Fruit fly (Drosophila melanogaster): ENCODE results near the gene CG9555.

The CG9555 gene

dm6 chr2L:8955597-8956335, 35.8 kb upstream of the CG9555 start (continued):
- TF ChIP-seq CG12155 (GFP tag; optimal IDR thresholded peaks at IDR 0.05) (peak; percentile 9), her (GFP tag; optimal IDR thresholded peaks at IDR 0.05) (peak; percentile 4), Stat92E (GFP tag; optimal IDR thresholded peaks at IDR 0.05) (no peak), CG11085 (GFP tag; IDR thresholded peaks at IDR 0.05) (no peak), CG6254 (GFP tag; optimal IDR thresholded peaks at IDR 0.05) (no peak), CG10462 (GFP tag; optimal IDR thresholded peaks at IDR 0.05) (no peak), CG32532 (GFP tag; IDR thresholded peaks at IDR 0.05) (peak; percentile 46; the same call in 1 of the 2 replicates), CG2120 (GFP tag; optimal IDR thresholded peaks at IDR 0.05) (peak; percentile 27), wdn (GFP tag; IDR thresholded peaks at IDR 0.05) (peak; percentile 19; the same call in 1 of the 2 replicates), CG11504 (tag; optimal IDR thresholded peaks at IDR 0.05) (peak; percentile 16), Bgb (GFP tag; IDR thresholded peaks at IDR 0.05; ENCODE audit: partially characterized antibody) (no peak), ci (GFP tag; IDR thresholded peaks at IDR 0.05) (no peak), hb (GFP tag; IDR thresholded peaks at IDR 0.05; ENCODE audit: partially characterized antibody) (no peak), HLH4C (GFP tag; IDR thresholded peaks at IDR 0.05; ENCODE audit: partially characterized antibody) (no peak), CG10321 (GFP tag; IDR thresholded peaks at IDR 0.05) (0 out of 2 replicates have a peak, but pooled peaks have one; percentile 22), D19B (GFP tag; optimal IDR thresholded peaks at IDR 0.05) (no peak), Pdp1 (GFP tag; optimal IDR thresholded peaks at IDR 0.05) (peak in 1 of 2 experiments; percentile 15), Dbx (GFP tag; IDR thresholded peaks at IDR 0.05) (peak; percentile 21; the same call in 1 of the 3 replicates), CG8359 (GFP tag; optimal IDR thresholded peaks at IDR 0.05; ENCODE audit: borderline replicate concordance) (no peak), seq (GFP tag; IDR thresholded peaks at IDR 0.05) (no peak), otp (GFP tag; IDR thresholded peaks at IDR 0.05) (0 out of 3 replicates have a peak, but pooled peaks have one; percentile 18), eyg (GFP tag; optimal IDR thresholded peaks at IDR 0.05) (no peak), CG7372 (GFP tag; IDR thresholded peaks at IDR 0.05) (no peak), MTF-1 (GFP tag; optimal IDR thresholded peaks at IDR 0.05; ENCODE audit: borderline replicate concordance) (no peak), H15 (GFP tag; IDR thresholded peaks at IDR 0.05) (no peak), run (tag; optimal IDR thresholded peaks at IDR 0.05) (no peak), CG3847 (GFP tag; IDR thresholded peaks at IDR 0.05) (0 out of 2 replicates have a peak, but pooled peaks have one; percentile 26), Sry-δ (GFP tag; optimal IDR thresholded peaks at IDR 0.05) (no peak), CG18599 (GFP tag; optimal IDR thresholded peaks at IDR 0.05) (peak; percentile 38), grau (tag; optimal IDR thresholded peaks at IDR 0.05) (peak; percentile 29), row (GFP tag; IDR thresholded peaks at IDR 0.05) (peak; percentile 38; the same call in 2 of the 3 replicates), CG13296 (GFP tag; optimal IDR thresholded peaks at IDR 0.05) (peak; percentile 26), salm (tag; optimal IDR thresholded peaks at IDR 0.05) (no peak), CG11093 (GFP tag; IDR thresholded peaks at IDR 0.05) (no peak), slbo (GFP tag; IDR thresholded peaks at IDR 0.05) (peak; percentile 53), ems (GFP tag; optimal IDR thresholded peaks at IDR 0.05) (no peak), Med (GFP tag) (peak; percentile 73), Doc2 (GFP tag; IDR thresholded peaks at IDR 0.05) (no peak), so (GFP tag; IDR thresholded peaks at IDR 0.05) (peak; percentile 14; the same call in 1 of the 3 replicates), lab (GFP tag; optimal IDR thresholded peaks at IDR 0.05) (peak; percentile 3), CG16779 (GFP tag; IDR thresholded peaks at IDR 0.05) (no peak), CG2202 (tag; optimal IDR thresholded peaks at IDR 0.05) (no peak), nerfin-1 (tag; optimal IDR thresholded peaks at IDR 0.05) (no peak), vfl (GFP tag; optimal IDR thresholded peaks at IDR 0.05) (no peak), CG11398 (GFP tag; optimal IDR thresholded peaks at IDR 0.05) (no peak), CG12769 (tag; optimal IDR thresholded peaks at IDR 0.05) (peak; percentile 40), schlank (tag; optimal IDR thresholded peaks at IDR 0.05) (peak; percentile 18), sens (GFP tag) (peak; percentile 19)

All from whole organism, embryonic.